Worm (Caenorhabditis elegans) whole organism, L3 larva: ENCODE measurements around the gene T07F10.5.
"Not testable (repeated sequence)": the region's sequence is repeated elsewhere in the genome, so short reads cannot be mapped to it uniquely, and the experiment has no call there.

Experiments
- R02D3.7 ChIP-seq: fragments of 150-350 bp; optimal IDR thresholded peaks from 2 replicates; lab custom pipeline; 2014; ENCODE audit warnings: missing biosample characterization, missing genetic modification characterization
- ZK546.5 ChIP-seq: sonication (generic microtip); optimal IDR thresholded peaks from 2 replicates; lab custom pipeline; 2017; ENCODE audit warnings: missing biosample characterization, missing genetic modification characterization
- aly-2 ChIP-seq: fragments of 150-350 bp; optimal IDR thresholded peaks from 2 replicates; lab custom pipeline; 2014; ENCODE audit warnings: missing biosample characterization, missing genetic modification characterization
- ama-1 ChIP-seq: fragments of 150-350 bp; optimal IDR thresholded peaks from 2 replicates; lab custom pipeline; 2018
- ceh-16 ChIP-seq: sonication (generic microtip); optimal IDR thresholded peaks from 2 replicates; lab custom pipeline; 2017; ENCODE audit warnings: missing biosample characterization, missing genetic modification characterization
- ceh-28 ChIP-seq: fragments of 150-350 bp; optimal IDR thresholded peaks from 2 replicates; lab custom pipeline; 2014; ENCODE audit warnings: missing biosample characterization, missing genetic modification reagents, missing genetic modification characterization
- ceh-9 ChIP-seq: sonication (generic microtip); optimal IDR thresholded peaks from 2 replicates; lab custom pipeline; 2018; ENCODE audit warnings: missing biosample characterization, missing genetic modification characterization
- egl-27 ChIP-seq: sonication (generic microtip); optimal IDR thresholded peaks from 4 replicates; lab custom pipeline; 2017; ENCODE audit warnings: missing biosample characterization, missing genetic modification reagents, missing genetic modification characterization
- egl-5 ChIP-seq: fragments of 150-350 bp; optimal IDR thresholded peaks from 2 replicates; lab custom pipeline; 2017; ENCODE audit warnings: missing biosample characterization, missing genetic modification reagents, missing genetic modification characterization, inconsistent platforms
- elt-2 ChIP-seq: sonication (generic microtip); optimal IDR thresholded peaks from 2 replicates; lab custom pipeline; 2016; ENCODE audit warnings: missing genetic modification reagents, mild to moderate bottlenecking, missing genetic modification characterization, missing compliant biosample characterization
- elt-3 ChIP-seq, 3 experiments: fragments of 150-350 bp in 1 of 3; sonication (generic microtip) in 2 of 3; optimal IDR thresholded peaks; 2 replicates in 2 of 3; 4 replicates in 1 of 3; lab custom pipeline; 2014 to 2017; ENCODE audit warnings: missing biosample characterization in 3 of 3, missing genetic modification characterization in 3 of 3
- fkh-10 ChIP-seq: sonication (generic microtip); optimal IDR thresholded peaks from 2 replicates; lab custom pipeline; 2017; ENCODE audit warnings: missing biosample characterization, missing genetic modification reagents, missing genetic modification characterization
- fkh-2 ChIP-seq: fragments of 150-350 bp; optimal IDR thresholded peaks from 2 replicates; lab custom pipeline; 2014; ENCODE audit warnings: missing biosample characterization, missing genetic modification reagents, missing genetic modification characterization
- fos-1 ChIP-seq: fragments of 150-350 bp; optimal IDR thresholded peaks from 2 replicates; lab custom pipeline; 2014; ENCODE audit warnings: missing biosample characterization, missing genetic modification characterization
- hmg-11 ChIP-seq: sonication (generic microtip); optimal IDR thresholded peaks from 2 replicates; lab custom pipeline; 2016; ENCODE audit warnings: missing genetic modification characterization, missing compliant biosample characterization
- jun-1 ChIP-seq: fragments of 150-350 bp; optimal IDR thresholded peaks from 2 replicates; lab custom pipeline; 2014; ENCODE audit warnings: missing biosample characterization, missing genetic modification reagents, missing genetic modification characterization
- lin-15B ChIP-seq: fragments of 150-350 bp; optimal IDR thresholded peaks from 2 replicates; lab custom pipeline; 2014; ENCODE audit warnings: missing biosample characterization, missing genetic modification characterization
- lin-39 ChIP-seq: fragments of 150-350 bp; optimal IDR thresholded peaks from 2 replicates; lab custom pipeline; 2018; ENCODE audit warnings: missing biosample characterization, missing genetic modification reagents, missing genetic modification characterization
- lsy-12 ChIP-seq: sonication (generic microtip); optimal IDR thresholded peaks from 2 replicates; lab custom pipeline; 2016; ENCODE audit warnings: mild to moderate bottlenecking, missing genetic modification characterization, missing compliant biosample characterization
- mdl-1 ChIP-seq: fragments of 150-350 bp; optimal IDR thresholded peaks from 2 replicates; lab custom pipeline; 2014; ENCODE audit warnings: missing biosample characterization, missing genetic modification characterization
- mml-1 ChIP-seq: fragments of 150-350 bp; sonication (generic microtip); optimal IDR thresholded peaks from 3 replicates; lab custom pipeline; 2014; ENCODE audit warnings: missing biosample characterization, missing genetic modification characterization
- nfya-1 ChIP-seq: sonication (generic microtip); optimal IDR thresholded peaks from 2 replicates; lab custom pipeline; 2017; ENCODE audit warnings: missing genetic modification characterization, mild to moderate bottlenecking, missing compliant biosample characterization, antibody characterized with exemption, moderate library complexity; ENCODE audit not compliant: insufficient read depth
- nhr-11 ChIP-seq: fragments of 150-350 bp; optimal IDR thresholded peaks from 2 replicates; lab custom pipeline; 2014; ENCODE audit warnings: missing biosample characterization, missing genetic modification characterization
- nhr-23 ChIP-seq: fragments of 150-350 bp; optimal IDR thresholded peaks from 2 replicates; lab custom pipeline; 2014; ENCODE audit warnings: missing biosample characterization, missing genetic modification reagents, missing genetic modification characterization
- nhr-237 ChIP-seq: fragments of 150-350 bp; optimal IDR thresholded peaks from 2 replicates; lab custom pipeline; 2014; ENCODE audit warnings: missing biosample characterization, missing genetic modification characterization
- nhr-25 ChIP-seq: sonication (generic microtip); optimal IDR thresholded peaks from 2 replicates; lab custom pipeline; 2017; ENCODE audit warnings: missing biosample characterization, missing genetic modification characterization
- nhr-28 ChIP-seq: fragments of 150-350 bp; optimal IDR thresholded peaks from 2 replicates; lab custom pipeline; 2014; ENCODE audit warnings: missing biosample characterization, missing genetic modification characterization
- nhr-67 ChIP-seq: fragments of 150-350 bp; optimal IDR thresholded peaks from 2 replicates; lab custom pipeline; 2014; ENCODE audit warnings: missing biosample characterization, missing genetic modification characterization
- nhr-77 ChIP-seq: fragments of 150-350 bp; optimal IDR thresholded peaks from 2 replicates; lab custom pipeline; 2014; ENCODE audit warnings: missing biosample characterization, missing genetic modification characterization
- pqm-1 ChIP-seq: fragments of 150-350 bp; optimal IDR thresholded peaks from 2 replicates; lab custom pipeline; 2017; ENCODE audit warnings: missing biosample characterization, missing genetic modification characterization, inconsistent platforms
- sea-2 ChIP-seq: fragments of 150-350 bp; sonication (generic microtip); optimal IDR thresholded peaks from 4 replicates; lab custom pipeline; 2014; ENCODE audit warnings: missing biosample characterization, missing genetic modification reagents, missing genetic modification characterization
- skn-1 ChIP-seq: fragments of 150-350 bp; optimal IDR thresholded peaks from 2 replicates; lab custom pipeline; 2014; ENCODE audit warnings: missing biosample characterization, missing genetic modification characterization
- unc-62 ChIP-seq: fragments of 150-350 bp; sonication (generic microtip); optimal IDR thresholded peaks from 4 replicates; lab custom pipeline; 2014; ENCODE audit warnings: missing biosample characterization, missing genetic modification reagents, missing genetic modification characterization
- ztf-11 ChIP-seq: fragments of 150-350 bp; optimal IDR thresholded peaks from 2 replicates; lab custom pipeline; 2014; ENCODE audit warnings: missing biosample characterization, missing genetic modification characterization
- ztf-4 ChIP-seq: fragments of 150-350 bp; optimal IDR thresholded peaks from 2 replicates; lab custom pipeline; 2014; ENCODE audit warnings: missing biosample characterization, missing genetic modification characterization

The T07F10.5 gene

DNA sequence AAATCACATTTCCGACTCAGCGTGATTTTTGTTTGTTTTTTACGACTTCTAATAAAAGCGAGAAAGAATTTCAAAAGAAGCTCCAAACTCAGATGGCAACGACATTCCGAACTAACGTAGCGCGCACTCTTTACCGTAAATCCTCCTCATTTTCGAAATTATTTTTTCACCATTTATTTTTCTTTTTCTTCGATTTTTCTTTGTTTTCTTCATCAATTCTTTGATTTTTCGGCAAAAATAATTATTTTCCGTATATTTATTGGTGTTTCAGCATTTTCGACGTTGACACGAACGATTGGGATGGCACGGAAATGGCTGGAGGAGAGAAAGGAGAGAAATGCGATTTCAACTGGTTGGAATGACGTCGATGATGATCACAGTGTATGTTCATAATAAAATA lies at the start of gene T07F10.5:
Gene T07F10.5, plus strand, starts transcription at position 301 of the 400 bp plus-strand sequence.
- TF ChIP-seq skn-1, ceh-9, hmg-11 (tag; lab: Kevin White, UChicago): not testable (repeated sequence)
- TF ChIP-seq, all 47 proteins: peak for 0; not testable (repeated sequence) for 47

DNA sequence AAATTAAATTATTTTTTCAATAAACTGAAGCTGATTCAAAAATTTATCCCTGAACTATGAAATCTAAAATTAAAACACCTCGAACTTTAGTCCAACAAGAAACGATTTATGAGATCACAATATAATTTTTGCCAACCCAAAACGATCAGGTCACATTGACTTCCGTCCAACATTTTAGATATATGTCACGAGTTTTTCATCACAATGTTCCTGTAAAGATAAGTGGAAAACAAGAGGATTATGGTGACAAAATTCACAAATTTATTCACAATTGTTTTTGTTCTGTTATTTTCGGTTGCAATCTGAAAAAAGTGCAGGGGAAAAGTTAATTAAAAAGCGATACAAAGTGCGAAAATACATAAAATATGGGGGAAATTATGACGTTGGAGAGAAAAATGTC lies 49.0 kb upstream of the T07F10.5 start:
- TF ChIP-seq egl-27 (no peak), nhr-23 (tag; lab: Kevin White, UChicago) (peak; percentile 53)

DNA sequence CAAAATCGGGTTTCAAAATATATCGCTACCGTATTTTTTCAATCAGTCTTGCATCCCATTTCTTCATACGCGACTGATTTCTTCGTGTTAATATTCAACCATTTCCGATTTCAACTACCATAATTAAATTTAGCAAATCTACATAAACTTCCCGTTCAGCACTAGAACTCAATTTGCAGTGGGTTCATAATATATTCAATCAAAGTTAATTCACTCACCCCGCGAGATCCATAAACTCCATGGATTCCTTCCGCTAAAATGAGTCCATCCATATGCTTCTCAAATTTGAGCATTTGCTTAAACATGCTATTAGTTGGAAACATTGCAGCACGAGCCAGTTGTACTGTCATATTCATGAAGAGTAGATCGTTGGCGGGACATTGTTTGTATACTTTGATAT lies 47.2 kb upstream of the T07F10.5 start:
- TF ChIP-seq ZK546.5 (tag; lab: Kevin White, UChicago), result no peak

DNA sequence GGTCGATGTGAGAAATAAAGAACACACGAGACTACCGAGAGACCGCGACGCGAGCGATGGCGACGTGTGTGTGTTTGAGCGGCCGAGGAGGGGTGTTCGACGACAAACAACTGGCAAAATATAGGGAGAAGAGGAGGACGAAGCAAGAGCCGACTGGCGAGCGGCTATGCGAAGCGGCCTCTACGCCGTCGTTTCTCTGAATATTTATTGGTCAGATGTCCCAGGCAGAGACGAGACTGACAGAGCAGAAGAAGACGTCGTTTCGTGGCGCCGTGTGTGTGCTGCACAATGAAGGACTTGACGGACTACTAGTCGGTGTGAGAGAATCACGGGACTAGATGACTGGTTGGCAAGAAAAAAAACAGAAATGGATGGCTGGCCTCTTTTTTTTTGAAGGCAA lies 46.6 kb upstream of the T07F10.5 start:
- TF ChIP-seq fos-1 (tag; lab: Kevin White, UChicago) (no peak), elt-3 (tag; optimal IDR thresholded peaks at IDR 0.05; lab: Kevin White, UChicago) (no peak), nhr-28 (no peak), ZK546.5 (tag; lab: Kevin White, UChicago) (no peak), nhr-77 (tag; lab: Kevin White, UChicago) (no peak), pqm-1 (no peak), ama-1 (lab: Kevin White, UChicago) (peak; percentile 24), lin-15B (peak; percentile 21), skn-1 (tag; lab: Kevin White, UChicago) (no peak), sea-2 (GFP tag; lab: Kevin White, UChicago) (no peak), ztf-4 (tag; lab: Kevin White, UChicago) (no peak), mdl-1 (tag; lab: Kevin White, UChicago) (peak; percentile 36), elt-2 (tag; lab: Kevin White, UChicago) (no peak), nfya-1 (peak; percentile 73), nhr-11 (tag; lab: Kevin White, UChicago) (no peak), egl-5 (tag; lab: Kevin White, UChicago) (no peak), unc-62 (GFP tag; lab: Kevin White, UChicago) (no peak), lin-39 (tag; lab: Kevin White, UChicago) (peak; percentile 84), ceh-16 (no peak), fkh-10 (GFP tag; lab: Kevin White, UChicago) (peak; percentile 25), nhr-237 (tag; lab: Kevin White, UChicago) (no peak), ceh-28 (tag; lab: Kevin White, UChicago) (no peak), nhr-23 (tag; lab: Kevin White, UChicago) (no peak)

DNA sequence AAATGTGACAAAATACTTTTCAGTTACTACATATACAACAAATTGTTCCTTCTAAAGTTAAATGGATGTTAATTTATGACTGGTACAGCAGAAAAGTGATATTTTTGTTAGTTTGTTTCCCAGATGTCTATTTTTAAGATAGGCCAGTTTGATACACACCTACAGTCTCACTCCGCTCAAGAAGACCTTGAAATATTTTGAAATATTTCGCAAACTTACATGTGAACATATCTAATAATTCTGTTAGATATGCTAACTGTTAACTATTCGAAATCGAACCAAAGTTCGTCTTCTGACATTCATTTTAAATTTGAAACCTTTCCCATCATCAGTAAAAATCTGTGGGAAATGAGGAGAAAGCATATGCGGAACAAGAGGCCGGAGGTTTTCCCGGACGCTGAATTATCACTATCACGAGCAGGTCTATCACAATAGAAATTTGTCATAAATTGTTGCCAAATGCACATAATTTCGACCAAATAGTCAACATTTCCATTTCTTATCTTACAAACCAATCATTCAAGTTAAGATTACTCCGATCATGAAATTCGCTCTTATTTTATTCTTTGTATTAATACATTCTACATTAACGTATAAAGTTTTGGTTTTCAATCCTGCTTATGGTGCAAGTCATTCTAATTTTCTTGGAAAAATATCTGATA lies 45.8 kb upstream of the T07F10.5 start, which contains the start of the genes ZC443.4 and ugt-18:
Gene ZC443.4, minus strand, starts transcription at position 95 of the 662 bp plus-strand sequence.
Gene ugt-18, plus strand, starts transcription at position 469 of the 662 bp plus-strand sequence.
- TF ChIP-seq nhr-237 (tag; lab: Kevin White, UChicago) (no peak), ceh-28 (tag; lab: Kevin White, UChicago) (no peak), nfya-1 (no peak), elt-2 (tag; lab: Kevin White, UChicago) (peak; percentile 31), nhr-67 (tag; lab: Kevin White, UChicago) (no peak), nhr-23 (tag; lab: Kevin White, UChicago) (no peak), nhr-25 (tag; lab: Kevin White, UChicago) (no peak), lsy-12 (tag; lab: Kevin White, UChicago) (no peak), sea-2 (GFP tag; lab: Kevin White, UChicago) (no peak), ztf-4 (tag; lab: Kevin White, UChicago) (no peak), pqm-1 (peak; percentile 68), lin-15B (no peak), aly-2 (tag; lab: Kevin White, UChicago) (no peak), fkh-2 (no peak), nhr-77 (tag; lab: Kevin White, UChicago) (no peak), mml-1 (no peak), ztf-11 (tag; lab: Kevin White, UChicago) (no peak), jun-1 (peak; percentile 65), unc-62 (GFP tag; lab: Kevin White, UChicago) (no peak), lin-39 (tag; lab: Kevin White, UChicago) (no peak), R02D3.7 (no peak), nhr-11 (tag; lab: Kevin White, UChicago) (no peak)
